Worm (Caenorhabditis elegans): Measurements from ENCODE around the gene W03C9.6.

Gene W03C9.6

ce11 chrII:11968275-11968674, 14.0 kb downstream of the W03C9.6 start, which contains the start of gene mex-1:
Gene mex-1, plus strand, starts transcription at chrII:11968637.
- no peak for TF ChIP-seq blmp-1 (tag; optimal IDR thresholded peaks at IDR 0.05)
- TF ChIP-seq nhr-28 (tag; optimal IDR thresholded peaks at IDR 0.05), result no peak
- no peak for TF ChIP-seq ham-2 (GFP tag; optimal IDR thresholded peaks at IDR 0.05)
- TF ChIP-seq ceh-43 (GFP tag; optimal IDR thresholded peaks at IDR 0.05), result no peak
- no peak for TF ChIP-seq lin-32 (GFP tag; optimal IDR thresholded peaks at IDR 0.05)
- TF ChIP-seq sem-2 (GFP tag; optimal IDR thresholded peaks at IDR 0.05), result no peak
- TF ChIP-seq elt-1 (tag; optimal IDR thresholded peaks at IDR 0.05; ENCODE audit: borderline replicate concordance, insufficient read depth), result no peak
- no peak for TF ChIP-seq lsy-2 (tag; optimal IDR thresholded peaks at IDR 0.05)
- no peak for TF ChIP-seq nhr-2 (tag; optimal IDR thresholded peaks at IDR 0.05)

ce11 chrII:11969033-11969432, 14.7 kb downstream of the W03C9.6 start:
- TF ChIP-seq nhr-76 (tag; optimal IDR thresholded peaks at IDR 0.05), result no peak
- no peak for TF ChIP-seq bed-3 (GFP tag; optimal IDR thresholded peaks at IDR 0.05)
- no peak for TF ChIP-seq blmp-1 (tag; optimal IDR thresholded peaks at IDR 0.05)
- TF ChIP-seq snpc-4 (tag; optimal IDR thresholded peaks at IDR 0.05), result no peak
- TF ChIP-seq ceh-39 (tag; optimal IDR thresholded peaks at IDR 0.05), result no peak
- TF ChIP-seq cnd-1 (tag; optimal IDR thresholded peaks at IDR 0.05), result no peak
- TF ChIP-seq mep-1 (tag; optimal IDR thresholded peaks at IDR 0.05), result no peak
- TF ChIP-seq sem-2 (GFP tag; optimal IDR thresholded peaks at IDR 0.05), result no peak

ce11 chrII:11971009-11971636, 16.8 kb downstream of the W03C9.6 start:
- TF ChIP-seq hlh-1 (tag; optimal IDR thresholded peaks at IDR 0.05) (no peak), elt-3 (tag; optimal IDR thresholded peaks at IDR 0.05) (no peak), pha-4 (tag; optimal IDR thresholded peaks at IDR 0.05) (no peak), nhr-76 (tag; optimal IDR thresholded peaks at IDR 0.05) (no peak), drap-1 (GFP tag; optimal IDR thresholded peaks at IDR 0.05) (no peak), mep-1 (tag; optimal IDR thresholded peaks at IDR 0.05) (no peak), zip-8 (tag; optimal IDR thresholded peaks at IDR 0.05) (no peak), lin-13 (tag; optimal IDR thresholded peaks at IDR 0.05) (no peak), ces-1 (GFP tag; optimal IDR thresholded peaks at IDR 0.05) (no peak), ham-2 (GFP tag; optimal IDR thresholded peaks at IDR 0.05) (no peak), M03D4.4 (tag; optimal IDR thresholded peaks at IDR 0.05) (no peak), sem-2 (GFP tag; optimal IDR thresholded peaks at IDR 0.05) (no peak), ceh-83 (GFP tag; optimal IDR thresholded peaks at IDR 0.05) (no peak), nhr-2 (tag; optimal IDR thresholded peaks at IDR 0.05) (no peak), tbx-8 (GFP tag; optimal IDR thresholded peaks at IDR 0.05) (no peak), blmp-1 (tag; optimal IDR thresholded peaks at IDR 0.05) (no peak), bed-3 (GFP tag; optimal IDR thresholded peaks at IDR 0.05) (no peak), lsy-2 (tag; optimal IDR thresholded peaks at IDR 0.05) (no peak), nhr-12 (tag; optimal IDR thresholded peaks at IDR 0.05) (no peak)

- no peak for TF ChIP-seq tbx-8 (GFP tag; optimal IDR thresholded peaks at IDR 0.05)
- TF ChIP-seq nhr-76 (tag; optimal IDR thresholded peaks at IDR 0.05), result no peak
- no peak for TF ChIP-seq zip-8 (tag; optimal IDR thresholded peaks at IDR 0.05)
- TF ChIP-seq nhr-28 (tag; optimal IDR thresholded peaks at IDR 0.05), result no peak
- no peak for TF ChIP-seq ceh-39 (tag; optimal IDR thresholded peaks at IDR 0.05)
- TF ChIP-seq mep-1 (tag; optimal IDR thresholded peaks at IDR 0.05), result no peak
- TF ChIP-seq ceh-83 (GFP tag; optimal IDR thresholded peaks at IDR 0.05), result no peak
- TF ChIP-seq elt-1 (tag; optimal IDR thresholded peaks at IDR 0.05; ENCODE audit: borderline replicate concordance, insufficient read depth), result no peak
- no peak for TF ChIP-seq ztf-11 (tag; optimal IDR thresholded peaks at IDR 0.05)
- TF ChIP-seq sptf-1 (tag; optimal IDR thresholded peaks at IDR 0.05), result no peak
- no peak for TF ChIP-seq snpc-4 (tag; optimal IDR thresholded peaks at IDR 0.05)
- TF ChIP-seq blmp-1 (tag; optimal IDR thresholded peaks at IDR 0.05), result no peak
- TF ChIP-seq cnd-1 (tag; optimal IDR thresholded peaks at IDR 0.05), result no peak
Measured at ce11 chrII:11972266-11972665, 18.0 kb downstream of the W03C9.6 start.

ce11 chrII:11973632-11974031, 19.3 kb downstream of the W03C9.6 start, which contains the start of gene acbp-6:
Gene acbp-6, minus strand, starts transcription at chrII:11973732.
- TF ChIP-seq lsy-2 (tag; optimal IDR thresholded peaks at IDR 0.05) (no peak), ham-2 (GFP tag; optimal IDR thresholded peaks at IDR 0.05) (no peak), nhr-12 (tag; optimal IDR thresholded peaks at IDR 0.05) (no peak), lin-13 (tag; optimal IDR thresholded peaks at IDR 0.05) (no peak), tbx-8 (GFP tag; optimal IDR thresholded peaks at IDR 0.05) (no peak), snpc-4 (tag; optimal IDR thresholded peaks at IDR 0.05) (no peak), ceh-83 (GFP tag; optimal IDR thresholded peaks at IDR 0.05) (no peak), nhr-28 (tag; optimal IDR thresholded peaks at IDR 0.05) (no peak), pha-4 (tag; optimal IDR thresholded peaks at IDR 0.05) (no peak), blmp-1 (tag; optimal IDR thresholded peaks at IDR 0.05) (no peak), ces-1 (GFP tag; optimal IDR thresholded peaks at IDR 0.05) (no peak), mls-2 (tag; optimal IDR thresholded peaks at IDR 0.05) (no peak), nhr-237 (tag; optimal IDR thresholded peaks at IDR 0.05) (no peak), nhr-76 (tag; optimal IDR thresholded peaks at IDR 0.05) (no peak), cnd-1 (tag; optimal IDR thresholded peaks at IDR 0.05) (no peak), flh-1 (GFP tag; optimal IDR thresholded peaks at IDR 0.05) (no peak), sem-2 (GFP tag; optimal IDR thresholded peaks at IDR 0.05) (no peak), unc-62 (GFP tag; optimal IDR thresholded peaks at IDR 0.05) (no peak)
